Fruit fly (Drosophila melanogaster) whole organism, wandering third instar larva: ENCODE measurements around the gene Edg91.
A peak's percentile ranks its signal among the peaks of the same experiment; 100 is the strongest.

Experiments
- CG32264 ChIP-seq: fragments of 200-800 bp; sonication (Bioruptor generic); optimal IDR thresholded peaks from 2 replicates; lab custom pipeline; 2016; ENCODE audit warnings: missing biosample characterization, missing genetic modification characterization
- HLH106 ChIP-seq: fragments of 200-800 bp; optimal IDR thresholded peaks from 3 replicates; lab custom pipeline; 2019; ENCODE audit warnings: missing biosample characterization, mild to moderate bottlenecking, missing genetic modification characterization, moderate library complexity
- Hr78 ChIP-seq: fragments of >200 bp; optimal IDR thresholded peaks from 2 replicates; lab custom pipeline; 2017; ENCODE audit warnings: missing biosample characterization, missing genetic modification characterization
- Rel ChIP-seq, 2 experiments: fragments of 200-800 bp; sonication (Bioruptor generic) in 1 of 2; optimal IDR thresholded peaks; 2 replicates in 1 of 2; 3 replicates in 1 of 2; lab custom pipeline; 2016 to 2019; ENCODE audit warnings: mild to moderate bottlenecking in 2 of 2, missing biosample characterization in 2 of 2, missing genetic modification characterization in 2 of 2, moderate library complexity in 1 of 2
- foxo ChIP-seq, 2 experiments: fragments of 200-800 bp; sonication (Bioruptor generic); optimal IDR thresholded peaks; 2 replicates in 1 of 2; 3 replicates in 1 of 2; lab custom pipeline; 2016 to 2017; ENCODE audit warnings: missing biosample characterization in 2 of 2, missing genetic modification characterization in 2 of 2
- fru ChIP-seq: fragments of 200-800 bp; sonication (Bioruptor generic); optimal IDR thresholded peaks from 3 replicates; lab custom pipeline; 2016; ENCODE audit warnings: missing biosample characterization, mild to moderate bottlenecking, missing genetic modification characterization
- h ChIP-seq: fragments of 200-800 bp; sonication (Bioruptor generic); optimal IDR thresholded peaks from 3 replicates; lab custom pipeline; 2016; ENCODE audit warnings: missing biosample characterization, mild to moderate bottlenecking, missing genetic modification characterization
- lola ChIP-seq: fragments of >200 bp; optimal IDR thresholded peaks from 2 replicates; lab custom pipeline; 2017; ENCODE audit warnings: missing biosample characterization, missing genetic modification characterization
- pan ChIP-seq: fragments of >200 bp; optimal IDR thresholded peaks from 2 replicates; lab custom pipeline; 2017
- psq ChIP-seq: fragments of 200-800 bp; sonication (Bioruptor generic); optimal IDR thresholded peaks from 3 replicates; lab custom pipeline; 2017; ENCODE audit warnings: missing biosample characterization, mild to moderate bottlenecking, missing genetic modification characterization, moderate library complexity
- sage ChIP-seq: fragments of 200-800 bp; sonication (Bioruptor generic); optimal IDR thresholded peaks from 2 replicates; lab custom pipeline; 2016; ENCODE audit warnings: missing biosample characterization, mild to moderate bottlenecking, missing genetic modification characterization
- tai ChIP-seq: sonication (Bioruptor generic); optimal IDR thresholded peaks from 2 replicates; lab custom pipeline; 2016; ENCODE audit warnings: missing biosample characterization, missing genetic modification characterization
- usp ChIP-seq: fragments of >200 bp; optimal IDR thresholded peaks from 2 replicates; lab custom pipeline; 2017; ENCODE audit warnings: missing biosample characterization, missing genetic modification characterization

dm6 chr3R:17619726-17620282 is 8.5 kb upstream of the Edg91 start:
- no peak for TF ChIP-seq tai
- TF ChIP-seq h (GFP tag; lab: Kevin White, UChicago), result no peak
- no peak for TF ChIP-seq fru (GFP tag; lab: Kevin White, UChicago)
- TF ChIP-seq Rel (GFP tag; optimal IDR thresholded peaks at IDR 0.05; lab: Kevin White, UChicago), result no peak
- TF ChIP-seq Rel (tag; optimal IDR thresholded peaks at IDR 0.05; lab: Kevin White, UChicago), result peak; percentile 59
- TF ChIP-seq usp (GFP tag; lab: Kevin White, UChicago), result no peak
- TF ChIP-seq foxo (GFP tag; optimal IDR thresholded peaks at IDR 0.05; lab: Kevin White, UChicago), result peak in 1 of 2 experiments; percentile 13
- no peak for TF ChIP-seq Hr78 (GFP tag; lab: Kevin White, UChicago)
- no peak for TF ChIP-seq psq
- TF ChIP-seq HLH106, result no peak
- no peak for TF ChIP-seq pan
- TF ChIP-seq CG32264 (GFP tag; lab: Kevin White, UChicago), result peak; percentile 3
- peak; percentile 31 for TF ChIP-seq sage (GFP tag; lab: Kevin White, UChicago)
- no peak for TF ChIP-seq lola
